Worm (Caenorhabditis elegans) whole organism, L1 larva: ENCODE measurements around the gene fbxa-48.
A peak's percentile ranks its signal among the peaks of the same experiment; 100 is the strongest.

Source experiments
- aly-2 ChIP-seq: fragments of 150-350 bp; optimal IDR thresholded peaks from 2 replicates; lab custom pipeline; 2014; ENCODE audit warnings: missing biosample characterization, missing genetic modification characterization
- dpl-1 ChIP-seq, 3 experiments: fragments of 150-350 bp in 2 of 3; sonication (generic microtip) in 1 of 3; optimal IDR thresholded peaks; 2 replicates each; lab custom pipeline; 2014 to 2017; ENCODE audit warnings: missing biosample characterization in 3 of 3, missing genetic modification characterization in 3 of 3, missing genetic modification reagents in 3 of 3
- efl-1 ChIP-seq, 4 experiments: fragments of 150-350 bp; optimal IDR thresholded peaks in 3 of 4; peaks in 1 of 4; 1 replicate in 1 of 4; 2 replicates in 3 of 4; lab custom pipeline; 2014; ENCODE audit warnings: missing biosample characterization in 2 of 4, missing genetic modification characterization in 2 of 4, missing genetic modification reagents in 2 of 4
- efl-3 ChIP-seq: fragments of 200-800 bp; sonication (Bioruptor generic); optimal IDR thresholded peaks from 2 replicates; lab custom pipeline; 2018; ENCODE audit warnings: mild to moderate bottlenecking, missing genetic modification characterization, missing compliant biosample characterization
- elt-2 ChIP-seq: sonication (generic microtip); optimal IDR thresholded peaks from 2 replicates; lab custom pipeline; 2016; ENCODE audit warnings: missing genetic modification characterization, mild to moderate bottlenecking, inconsistent platforms, missing compliant biosample characterization, missing genetic modification reagents
- elt-3 ChIP-seq, 6 experiments: fragments of 150-350 bp in 1 of 6; sonication (generic microtip); optimal IDR thresholded peaks; 2 replicates each; lab custom pipeline; 2017 to 2018; ENCODE audit warnings: missing biosample characterization in 6 of 6, missing genetic modification characterization in 6 of 6, inconsistent platforms in 1 of 6
- fos-1 ChIP-seq: fragments of 150-350 bp; optimal IDR thresholded peaks from 2 replicates; lab custom pipeline; 2014; ENCODE audit warnings: missing biosample characterization, missing genetic modification characterization
- hlh-17 ChIP-seq: fragments of 200-800 bp; sonication (Bioruptor generic); optimal IDR thresholded peaks from 2 replicates; lab custom pipeline; 2018; ENCODE audit warnings: missing genetic modification characterization, mild to moderate bottlenecking, missing compliant biosample characterization, moderate library complexity, borderline replicate concordance
- lin-35 ChIP-seq, 2 experiments: fragments of 150-350 bp; optimal IDR thresholded peaks; 2 replicates each; lab custom pipeline; 2014; ENCODE audit warnings: missing biosample characterization in 2 of 2, missing genetic modification characterization in 2 of 2, missing genetic modification reagents in 2 of 2
- lir-3 ChIP-seq: sonication (generic microtip); optimal IDR thresholded peaks from 2 replicates; lab custom pipeline; 2016; ENCODE audit warnings: mild to moderate bottlenecking, missing genetic modification characterization, moderate library complexity, missing compliant biosample characterization; ENCODE audit not compliant: poor library complexity
- mef-2 ChIP-seq: fragments of 150-350 bp; optimal IDR thresholded peaks from 2 replicates; lab custom pipeline; 2014; ENCODE audit warnings: missing biosample characterization, missing genetic modification characterization
- nhr-19 ChIP-seq: fragments of 200-800 bp; sonication (Bioruptor generic); conservative IDR thresholded peaks from 2 replicates; pipeline ENCODE4 v1.3.6; 2022; ENCODE audit warnings: missing genetic modification characterization, missing compliant biosample characterization
- nhr-20 ChIP-seq: sonication (generic microtip); optimal IDR thresholded peaks from 2 replicates; lab custom pipeline; 2016; ENCODE audit warnings: mild to moderate bottlenecking, missing genetic modification characterization, missing compliant biosample characterization
- nhr-77 ChIP-seq: fragments of 150-350 bp; optimal IDR thresholded peaks from 2 replicates; lab custom pipeline; 2014; ENCODE audit warnings: missing biosample characterization, missing genetic modification characterization
- nhr-85 ChIP-seq: sonication (generic microtip); peaks from one replicate; lab custom pipeline; 2016; ENCODE audit warnings: missing genetic modification characterization, inconsistent platforms, missing compliant biosample characterization
- nhr-90 ChIP-seq: sonication (generic microtip); optimal IDR thresholded peaks from 2 replicates; lab custom pipeline; 2016; ENCODE audit warnings: mild to moderate bottlenecking, missing genetic modification characterization, missing compliant biosample characterization; ENCODE audit not compliant: poor library complexity
- snu-23 ChIP-seq: sonication (generic microtip); optimal IDR thresholded peaks from 2 replicates; lab custom pipeline; 2016; ENCODE audit warnings: missing genetic modification characterization, missing compliant biosample characterization
- sup-37 ChIP-seq: fragments of 200-800 bp; sonication (Bioruptor generic); optimal IDR thresholded peaks from 2 replicates; lab custom pipeline; 2018; ENCODE audit warnings: mild to moderate bottlenecking, missing genetic modification characterization, missing compliant biosample characterization
- unc-62 ChIP-seq: fragments of 150-350 bp; optimal IDR thresholded peaks from 2 replicates; lab custom pipeline; 2014; ENCODE audit warnings: missing biosample characterization, missing genetic modification reagents, missing genetic modification characterization
- unc-86 ChIP-seq: sonication (generic microtip); optimal IDR thresholded peaks from 2 replicates; lab custom pipeline; 2016; ENCODE audit warnings: missing genetic modification characterization, missing compliant biosample characterization
- vab-15 ChIP-seq: sonication (generic microtip); optimal IDR thresholded peaks from 2 replicates; lab custom pipeline; 2017; ENCODE audit warnings: missing genotype, mild to moderate bottlenecking, missing genetic modification characterization, missing compliant biosample characterization
- xbp-1 ChIP-seq: sonication (generic microtip); optimal IDR thresholded peaks from 2 replicates; lab custom pipeline; 2016; ENCODE audit warnings: missing genetic modification characterization, missing compliant biosample characterization
- zip-4 ChIP-seq: fragments of 200-800 bp; sonication (Bioruptor generic); optimal IDR thresholded peaks from 2 replicates; lab custom pipeline; 2018; ENCODE audit warnings: mild to moderate bottlenecking, missing genetic modification characterization, moderate library complexity, missing compliant biosample characterization

Gene fbxa-48

DNA sequence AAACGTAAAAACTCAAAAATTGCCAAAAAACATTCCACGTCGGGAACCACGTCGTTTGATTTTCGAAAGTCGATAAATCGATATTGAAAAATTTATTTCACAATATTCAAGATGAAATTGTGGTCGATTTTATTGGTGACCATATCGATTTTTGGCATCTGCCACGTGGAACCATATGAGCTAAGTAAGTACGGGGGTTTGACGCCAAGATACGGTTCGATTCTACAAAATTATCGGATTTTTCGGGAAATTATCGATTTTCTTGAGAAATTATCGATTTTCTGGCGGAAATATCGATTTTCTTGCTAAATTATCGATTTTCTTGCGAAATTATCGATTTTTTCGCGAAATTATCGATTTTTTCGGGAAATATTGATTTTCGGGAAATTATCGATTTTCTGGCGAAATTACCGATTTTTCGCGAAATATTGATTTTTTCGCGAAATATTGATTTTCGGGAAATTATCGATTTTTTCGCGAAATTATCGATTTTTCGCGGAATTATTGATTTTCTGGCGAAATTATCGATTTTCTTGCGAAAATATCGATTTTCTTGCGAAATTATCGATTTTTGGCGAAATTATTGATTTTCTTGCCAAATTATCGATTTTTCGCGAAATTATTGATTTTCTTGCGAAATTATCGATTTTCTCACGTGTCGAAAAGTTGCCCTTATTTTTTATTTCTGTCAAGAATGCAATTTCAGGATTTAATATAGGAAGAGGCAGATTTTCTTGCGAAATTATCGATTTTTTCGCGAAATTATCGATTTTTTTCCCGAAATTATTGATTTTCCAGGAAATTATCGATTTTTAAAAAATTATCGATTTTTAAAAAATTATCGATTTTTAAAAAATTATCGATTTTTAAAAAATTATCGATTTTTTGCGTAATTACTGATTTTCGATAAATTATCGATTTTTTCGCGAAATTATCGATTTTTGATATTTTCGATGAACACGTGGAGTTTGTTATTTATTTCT lies 10.3 kb upstream of the fbxa-48 start, which contains the start of gene Y54F10BM.3:
Y54F10BM.3 (plus strand) TSS at position 51 of the 983 bp plus-strand sequence.
- TF ChIP-seq nhr-19 (GFP tag; lab: Robert Waterston, UW): no peak
- TF ChIP-seq nhr-85 (tag; lab: Kevin White, UChicago): no peak
- no peak for TF ChIP-seq vab-15 (tag; lab: Kevin White, UChicago)
- TF ChIP-seq mef-2: no peak
- TF ChIP-seq efl-1 (optimal IDR thresholded peaks at IDR 0.05; lab: Kevin White, UChicago): no peak
- peak in 1 of 2 experiments; percentile 46 for TF ChIP-seq efl-1 (GFP tag; optimal IDR thresholded peaks at IDR 0.05 in 1 of 2; lab: Kevin White, UChicago)
- TF ChIP-seq hlh-17 (GFP tag; lab: Kevin White, UChicago): no peak
- TF ChIP-seq zip-4 (GFP tag; lab: Kevin White, UChicago): no peak

DNA sequence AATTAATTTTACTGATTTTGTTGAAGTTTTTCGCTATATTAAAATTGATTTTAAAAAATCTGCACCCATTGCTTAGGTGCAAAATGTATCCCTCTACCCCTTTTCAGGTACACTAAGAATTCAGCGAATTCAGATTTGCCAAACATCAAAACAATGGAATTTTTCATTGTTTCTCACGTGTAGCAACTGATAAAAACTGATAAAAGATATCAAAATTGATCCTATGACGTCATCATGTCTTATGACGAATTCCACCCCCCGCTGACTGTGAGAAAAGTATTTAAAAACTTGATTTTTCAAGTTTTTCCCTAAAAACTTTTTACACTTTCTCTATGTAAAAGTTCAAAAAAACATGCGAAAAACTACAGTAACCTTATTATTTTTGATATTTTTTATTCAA lies 8.6 kb upstream of the fbxa-48 start, which contains the start of gene Y54F10BM.22:
Y54F10BM.22 (plus strand) TSS at position 331 of the 400 bp plus-strand sequence.
- peak; percentile 82 for TF ChIP-seq nhr-85 (tag; lab: Kevin White, UChicago)
- TF ChIP-seq nhr-20 (tag; lab: Kevin White, UChicago): peak; percentile 30
- peak in 2 of 6 experiments; percentile 41 to 83 for TF ChIP-seq elt-3 (tag; optimal IDR thresholded peaks at IDR 0.05; lab: Kevin White, UChicago)
- TF ChIP-seq efl-1 (optimal IDR thresholded peaks at IDR 0.05; lab: Kevin White, UChicago): no peak
- peak in 1 of 2 experiments; percentile 64 for TF ChIP-seq efl-1 (GFP tag; optimal IDR thresholded peaks at IDR 0.05 in 1 of 2; lab: Kevin White, UChicago)
- peak; percentile 0 for TF ChIP-seq snu-23
- TF ChIP-seq efl-3 (GFP tag; lab: Kevin White, UChicago): no peak
- TF ChIP-seq sup-37: no peak
- TF ChIP-seq nhr-90 (tag; lab: Kevin White, UChicago): peak; percentile 28
- TF ChIP-seq lin-35 (GFP tag; optimal IDR thresholded peaks at IDR 0.05; lab: Kevin White, UChicago): peak in 1 of 2 experiments; percentile 10
- no peak for TF ChIP-seq mef-2

- TF ChIP-seq aly-2 (tag; lab: Kevin White, UChicago) (no peak), nhr-77 (tag; lab: Kevin White, UChicago) (no peak), unc-62 (GFP tag; lab: Kevin White, UChicago) (no peak)
These were observed 7.5 kb upstream of the fbxa-48 start, which contains the start of gene Y54F10BM.23 for ce11 chrIII:2279457-2279856. Gene Y54F10BM.23 (minus strand): TSS chrIII:2279557.

DNA sequence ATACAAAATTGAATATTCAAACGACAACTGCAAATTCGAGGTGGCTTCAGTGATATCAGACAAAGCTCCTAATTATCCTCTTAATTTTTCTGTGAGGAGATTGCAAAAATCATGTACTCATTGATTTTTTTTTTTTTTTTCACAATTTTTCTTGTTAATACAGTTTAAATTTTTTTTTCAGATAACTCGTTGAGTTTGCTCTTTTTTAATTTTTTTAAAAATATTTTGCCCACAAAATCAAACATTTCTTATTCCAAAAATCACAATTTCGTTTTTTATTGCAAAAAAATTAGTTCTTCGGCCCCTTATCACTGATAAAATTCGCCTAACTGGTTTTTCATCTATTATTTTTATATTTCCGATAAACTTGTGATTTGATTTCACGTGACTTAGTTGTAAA lies 4.9 kb upstream of the fbxa-48 start, which contains the start of gene Y54F10BM.21:
Y54F10BM.21 (plus strand) TSS at position 301 of the 400 bp plus-strand sequence.
- TF ChIP-seq lir-3 (tag; lab: Kevin White, UChicago) (no peak), elt-2 (tag; lab: Kevin White, UChicago) (no peak), fos-1 (tag; lab: Kevin White, UChicago) (no peak), elt-3 (tag; optimal IDR thresholded peaks at IDR 0.05; lab: Kevin White, UChicago) (peak in 1 of 6 experiments; percentile 40), nhr-85 (tag; lab: Kevin White, UChicago) (no peak), xbp-1 (tag; lab: Kevin White, UChicago) (no peak)
- TF ChIP-seq, all 84 proteins: peak for 1

DNA sequence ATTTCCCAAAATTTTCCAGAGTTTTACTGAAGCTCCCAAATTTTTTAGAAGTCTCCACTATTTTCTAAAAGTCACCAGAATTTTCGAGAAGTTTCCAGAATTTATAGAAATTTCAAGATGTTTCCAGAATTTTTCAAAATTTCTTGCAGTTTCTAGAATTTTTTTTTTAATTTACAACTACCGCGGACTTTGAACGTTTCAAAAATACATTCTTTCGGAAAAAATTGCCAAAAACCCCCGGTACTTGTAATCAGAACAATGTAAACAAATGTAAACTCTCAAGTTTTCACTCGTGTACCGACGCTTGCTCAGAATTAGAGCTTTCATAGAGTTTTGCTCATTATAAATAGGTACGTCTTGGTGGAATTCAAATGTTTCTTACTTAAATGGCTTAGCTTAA lies 757 bp upstream of the fbxa-48 start, which contains the start of gene fbxa-39:
fbxa-39 (plus strand) TSS at position 301 of the 400 bp plus-strand sequence.
- no peak for TF ChIP-seq unc-86 (tag; lab: Kevin White, UChicago)

DNA sequence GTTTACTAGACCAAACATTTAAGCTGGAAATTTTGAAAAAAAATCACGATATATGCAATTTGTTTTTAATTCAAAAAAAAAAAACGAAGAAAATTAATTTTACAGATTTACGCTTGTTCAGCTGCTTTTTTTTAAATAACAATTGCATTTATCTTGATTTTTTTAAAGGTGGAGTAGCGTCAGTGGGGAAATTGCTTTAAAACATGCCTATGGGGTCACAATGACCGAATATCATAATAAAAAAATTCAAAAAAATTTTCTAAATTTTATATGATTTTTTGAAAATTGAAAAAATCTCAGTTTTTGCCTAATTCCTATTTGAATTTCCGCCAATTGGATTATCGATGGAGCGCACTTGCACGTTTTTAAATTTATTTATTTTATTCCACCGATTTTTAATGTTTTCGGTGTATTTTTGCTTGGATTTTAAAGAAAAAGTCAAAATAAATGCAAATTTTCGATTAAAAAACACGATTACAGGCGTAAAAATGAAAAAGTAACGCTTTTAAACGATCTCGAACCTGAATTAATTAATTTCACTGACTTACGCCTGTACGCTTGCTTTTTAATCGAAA lies 872 bp downstream of the fbxa-48 start:
- TF ChIP-seq efl-1 (optimal IDR thresholded peaks at IDR 0.05; lab: Kevin White, UChicago) (peak in 1 of 2 experiments; percentile 50), efl-1 (GFP tag; optimal IDR thresholded peaks at IDR 0.05 in 1 of 2; lab: Kevin White, UChicago) (peak; percentile 32 to 93), dpl-1 (GFP tag; optimal IDR thresholded peaks at IDR 0.05; lab: Kevin White, UChicago) (peak in 1 of 3 experiments; percentile 3)
